Worm (Caenorhabditis elegans): Measurements from ENCODE around the gene rpl-5.

ce11 chrII:8583035-8583434 is 13.3 kb downstream of the rpl-5 start:
- TF ChIP-seq cog-1 (tag; optimal IDR thresholded peaks at IDR 0.05) (no peak), ztf-29 (GFP tag; IDR thresholded peaks at IDR 0.05) (no peak), T22C8.4 (GFP tag; IDR thresholded peaks at IDR 0.05) (no peak), med-1 (GFP tag; optimal IDR thresholded peaks at IDR 0.05; ENCODE audit: insufficient read depth) (no peak), tab-1 (GFP tag; IDR thresholded peaks at IDR 0.05) (no peak), klf-2 (GFP tag; conservative IDR thresholded peaks at IDR 0.05) (no peak), flt-1 (GFP tag; IDR thresholded peaks at IDR 0.05) (no peak), ref-1 (GFP tag; conservative IDR thresholded peaks at IDR 0.05) (no peak), ztf-23 (GFP tag; IDR thresholded peaks at IDR 0.05) (no peak)
